Fruit fly (Drosophila melanogaster): ENCODE data around the gene Zip99C.

The Zip99C gene

DNA sequence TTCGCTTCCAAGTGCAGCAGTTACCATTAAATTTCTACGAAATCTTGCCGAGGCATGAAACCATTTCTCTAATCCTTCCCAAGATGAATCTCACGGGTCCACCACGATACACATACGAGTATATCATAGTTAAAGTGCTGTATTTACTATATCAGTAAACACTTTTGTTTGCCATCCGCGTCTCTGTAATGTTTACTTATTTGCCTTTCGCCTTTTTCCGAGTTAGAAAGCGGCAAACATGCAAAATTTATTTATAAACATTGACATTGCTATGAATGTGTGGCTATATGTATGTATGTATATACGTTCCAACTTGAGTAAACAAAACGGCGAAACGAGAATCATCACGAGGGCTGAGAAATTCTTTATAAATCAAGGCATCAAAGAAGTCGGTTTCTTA is 37.8 kb downstream of the Zip99C start (continued):
- no peak for TF ChIP-seq CG7745 (tag; optimal IDR thresholded peaks at IDR 0.05)
- TF ChIP-seq dati (GFP tag; IDR thresholded peaks at IDR 0.05): no peak
- no peak for TF ChIP-seq CG1602 (GFP tag; optimal IDR thresholded peaks at IDR 0.05)
- no peak for TF ChIP-seq Six4 (GFP tag; optimal IDR thresholded peaks at IDR 0.05)
- TF ChIP-seq CG16779 (GFP tag; IDR thresholded peaks at IDR 0.05): no peak
- TF ChIP-seq CG12659 (GFP tag; optimal IDR thresholded peaks at IDR 0.05): no peak
- TF ChIP-seq phol (tag; optimal IDR thresholded peaks at IDR 0.05): no peak
- no peak for TF ChIP-seq CG43689 (GFP tag; IDR thresholded peaks at IDR 0.05)
- TF ChIP-seq CG33557 (GFP tag; optimal IDR thresholded peaks at IDR 0.05): no peak
- no peak for TF ChIP-seq CG17612 (GFP tag; IDR thresholded peaks at IDR 0.05)
- TF ChIP-seq CG9727 (GFP tag; optimal IDR thresholded peaks at IDR 0.05): peak; percentile 79
- no peak for TF ChIP-seq CG9817 (tag; optimal IDR thresholded peaks at IDR 0.05)
- TF ChIP-seq hth (optimal IDR thresholded peaks at IDR 0.05): no peak
- TF ChIP-seq Hsf (GFP tag; optimal IDR thresholded peaks at IDR 0.05): no peak
- TF ChIP-seq Abd-B (GFP tag; optimal IDR thresholded peaks at IDR 0.05): no peak
- no peak for TF ChIP-seq Bteb2 (GFP tag; optimal IDR thresholded peaks at IDR 0.05)
- TF ChIP-seq cwo (GFP tag; optimal IDR thresholded peaks at IDR 0.05): no peak
- no peak for TF ChIP-seq CG3838 (GFP tag; optimal IDR thresholded peaks at IDR 0.05)
- TF ChIP-seq Jarid2 (GFP tag; optimal IDR thresholded peaks at IDR 0.05): peak; percentile 15
- no peak for TF ChIP-seq CG30020 (tag; optimal IDR thresholded peaks at IDR 0.05)
- TF ChIP-seq Asciz (GFP tag; optimal IDR thresholded peaks at IDR 0.05): peak; percentile 79
- TF ChIP-seq CG34422 (GFP tag; IDR thresholded peaks at IDR 0.05): no peak
- no peak for TF ChIP-seq Hey (tag; optimal IDR thresholded peaks at IDR 0.05)
- no peak for TF ChIP-seq Ssrp (tag; optimal IDR thresholded peaks at IDR 0.05)
- TF ChIP-seq CG15073 (GFP tag; optimal IDR thresholded peaks at IDR 0.05): no peak
- no peak for TF ChIP-seq stwl (tag; optimal IDR thresholded peaks at IDR 0.05)
- no peak for TF ChIP-seq disco-r (GFP tag; optimal IDR thresholded peaks at IDR 0.05)
- peak; percentile 58 for TF ChIP-seq CG11723 (GFP tag; optimal IDR thresholded peaks at IDR 0.05)
- no peak for TF ChIP-seq CG10147 (GFP tag; optimal IDR thresholded peaks at IDR 0.05)
- no peak for TF ChIP-seq CG1603 (tag; optimal IDR thresholded peaks at IDR 0.05)
- TF ChIP-seq lab (GFP tag; optimal IDR thresholded peaks at IDR 0.05): peak; percentile 62
- no peak for TF ChIP-seq Fer2 (tag; optimal IDR thresholded peaks at IDR 0.05)
- no peak for TF ChIP-seq CG15269 (tag; optimal IDR thresholded peaks at IDR 0.05)
- no peak for TF ChIP-seq Atf-2 (GFP tag; optimal IDR thresholded peaks at IDR 0.05)
- TF ChIP-seq CG6854 (GFP tag; optimal IDR thresholded peaks at IDR 0.05): peak; percentile 2
- no peak for TF ChIP-seq ab (GFP tag; optimal IDR thresholded peaks at IDR 0.05)
- TF ChIP-seq CG11398 (GFP tag; optimal IDR thresholded peaks at IDR 0.05): no peak
- no peak for TF ChIP-seq sna (GFP tag; IDR thresholded peaks at IDR 0.05; ENCODE audit: partially characterized antibody)
- TF ChIP-seq yki (optimal IDR thresholded peaks at IDR 0.05): no peak
- TF ChIP-seq eyg (GFP tag; optimal IDR thresholded peaks at IDR 0.05): no peak
- TF ChIP-seq CG12219 (GFP tag; optimal IDR thresholded peaks at IDR 0.05): no peak
- no peak for TF ChIP-seq abd-A (tag; optimal IDR thresholded peaks at IDR 0.05)
- no peak for TF ChIP-seq slbo (GFP tag; IDR thresholded peaks at IDR 0.05)
- no peak for TF ChIP-seq tll (GFP tag; optimal IDR thresholded peaks at IDR 0.05)
- no peak for TF ChIP-seq CG2875 (GFP tag; optimal IDR thresholded peaks at IDR 0.05)
- no peak for TF ChIP-seq CG15514 (GFP tag; optimal IDR thresholded peaks at IDR 0.05)
- TF ChIP-seq CG11696 (GFP tag; IDR thresholded peaks at IDR 0.05): no peak
- peak; percentile 71 for TF ChIP-seq Blimp-1 (GFP tag; optimal IDR thresholded peaks at IDR 0.05)
- TF ChIP-seq Max (GFP tag; optimal IDR thresholded peaks at IDR 0.05): no peak
- no peak for TF ChIP-seq tgo (GFP tag; IDR thresholded peaks at IDR 0.05)
- TF ChIP-seq croc (GFP tag; conservative IDR thresholded peaks at IDR 0.05): no peak

Measured in whole organism, embryonic.